Fruit fly (Drosophila melanogaster) whole organism, pupa: Measurements from ENCODE around the gene CG31717.

Experiments
- CG13204 ChIP-seq: fragments of 200-800 bp; sonication (Bioruptor generic); optimal IDR thresholded peaks from 2 replicates; lab custom pipeline; 2018; ENCODE audit warnings: missing biosample characterization, mild to moderate bottlenecking, missing genetic modification characterization, moderate library complexity
- CG17806 ChIP-seq: fragments of 200-800 bp; sonication (Bioruptor generic); optimal IDR thresholded peaks from 2 replicates; lab custom pipeline; 2018; ENCODE audit warnings: missing biosample characterization, mild to moderate bottlenecking, missing genetic modification characterization, moderate library complexity

DNA sequence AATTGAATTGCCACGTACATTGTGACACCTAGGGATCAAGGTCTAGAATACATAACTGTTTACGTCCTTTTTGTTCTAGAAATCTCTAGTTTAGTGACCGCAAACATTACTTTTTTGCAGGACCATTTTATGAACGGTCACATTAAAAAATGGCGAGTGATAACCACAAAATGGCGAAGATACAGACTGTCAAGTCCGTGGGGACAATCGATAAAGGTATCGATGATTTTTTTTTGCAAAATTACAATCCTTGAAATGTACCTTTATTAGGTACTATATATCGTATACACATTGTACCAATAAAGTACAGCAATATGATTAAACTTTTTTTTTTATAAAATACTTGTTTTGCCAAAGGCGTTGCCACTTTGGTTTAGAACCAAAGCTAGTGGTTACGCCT, 20.1 kb upstream of the CG31717 start:
- TF ChIP-seq CG17806 (tag; lab: Kevin White, UChicago): no peak
- no peak for TF ChIP-seq CG13204 (GFP tag; lab: Kevin White, UChicago)
